Worm (Caenorhabditis elegans) whole organism, L4/young adult: Measurements from ENCODE around the gene Y55D5A.4.

ENCODE experiments used
- W03F9.2 ChIP-seq: fragments of 150-350 bp; optimal IDR thresholded peaks from 2 replicates; lab custom pipeline; 2014; ENCODE audit warnings: missing biosample characterization, missing genetic modification characterization
- dao-5 ChIP-seq: sonication (generic microtip); optimal IDR thresholded peaks from 2 replicates; lab custom pipeline; 2016; ENCODE audit warnings: missing genotype, missing genetic modification characterization, moderate library complexity, missing compliant biosample characterization
- him-1 ChIP-seq: sonication (generic microtip); optimal IDR thresholded peaks from 2 replicates; lab custom pipeline; 2016; ENCODE audit warnings: missing genotype, missing genetic modification reagents, missing genetic modification characterization, missing compliant biosample characterization

The Y55D5A.4 gene

DNA sequence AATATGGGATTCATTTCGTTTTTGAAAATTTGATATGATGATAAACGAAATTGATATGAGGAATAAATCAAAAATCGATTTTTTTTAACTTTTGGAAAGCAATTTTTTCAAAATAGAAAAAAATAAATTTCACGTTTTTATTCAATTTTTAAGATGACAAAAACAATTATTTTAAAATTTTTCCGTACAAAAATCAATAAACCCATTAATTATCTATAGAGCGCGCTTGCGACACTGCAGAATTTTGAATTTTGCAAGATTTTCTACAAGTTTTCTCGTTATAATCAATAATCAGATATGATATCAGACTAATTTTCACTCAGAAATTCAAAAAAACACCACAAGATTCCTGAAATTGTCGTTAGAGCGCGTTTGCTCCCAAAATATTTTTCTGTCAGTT is 45.9 kb downstream of the Y55D5A.4 start, which contains the start of gene R10F2.6:
R10F2.6 (minus strand) TSS at position 101 of the 400 bp plus-strand sequence.
- TF ChIP-seq dao-5 (tag; lab: Kevin White, UChicago) (no peak), W03F9.2 (tag; lab: Kevin White, UChicago) (no peak), him-1 (no peak)

DNA sequence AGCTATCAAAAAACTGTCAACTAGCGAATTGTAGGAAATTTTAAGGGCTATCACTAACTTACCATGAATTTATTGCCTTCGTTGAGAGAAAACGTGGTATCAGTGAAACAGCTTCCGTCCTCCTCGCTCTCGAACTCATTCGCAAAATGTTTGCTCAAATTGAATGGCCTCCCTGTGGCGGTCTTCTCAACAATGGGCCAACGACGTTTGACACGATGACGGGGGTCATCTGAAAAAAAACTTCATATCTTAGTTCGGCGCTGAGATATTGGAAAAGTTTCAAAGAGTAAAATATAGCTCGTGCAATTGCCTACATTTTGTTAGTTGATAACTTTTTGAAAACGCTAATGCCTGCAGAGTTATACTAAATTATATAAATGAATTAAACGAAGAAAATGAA is 48.3 kb downstream of the Y55D5A.4 start:
- TF ChIP-seq W03F9.2 (tag; lab: Kevin White, UChicago) (no peak), dao-5 (tag; lab: Kevin White, UChicago) (no peak), him-1 (no peak)
